Worm (Caenorhabditis elegans): ENCODE measurements around the gene sut-2.
"Not testable (repeated sequence)": the region's sequence is repeated elsewhere in the genome, so short reads cannot be mapped to it uniquely, and the experiment has no call there.

DNA sequence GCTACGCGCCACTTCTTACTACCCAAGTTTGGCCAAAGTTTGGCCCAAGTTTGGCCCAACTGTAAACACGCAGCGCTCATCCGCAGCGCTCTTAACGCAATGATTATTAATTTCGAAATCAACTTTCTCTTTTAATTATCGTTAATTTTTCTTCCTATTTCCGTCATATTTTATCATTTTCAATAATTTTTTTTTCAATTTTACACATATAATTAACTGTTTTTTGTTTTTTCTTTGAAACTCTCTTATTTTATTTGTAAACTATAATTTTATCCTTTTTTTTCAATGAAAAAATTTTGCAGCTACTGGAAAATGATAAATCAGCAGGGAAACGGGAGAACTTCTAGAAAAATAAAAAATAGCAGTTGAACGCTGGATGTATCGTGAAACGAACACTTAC lies 9.4 kb downstream of the sut-2 start, which contains the start of gene Y61A9LA.4:
- not testable (repeated sequence) for TF ChIP-seq T22C8.4 (GFP tag; IDR thresholded peaks at IDR 0.05); flt-1 (GFP tag; IDR thresholded peaks at IDR 0.05); med-1 (GFP tag; optimal IDR thresholded peaks at IDR 0.05; ENCODE audit: insufficient read depth); ref-1 (GFP tag; conservative IDR thresholded peaks at IDR 0.05); ztf-23 (GFP tag; IDR thresholded peaks at IDR 0.05); cog-1 (tag; optimal IDR thresholded peaks at IDR 0.05); tab-1 (GFP tag; IDR thresholded peaks at IDR 0.05); ztf-29 (GFP tag; IDR thresholded peaks at IDR 0.05); klf-2 (GFP tag; conservative IDR thresholded peaks at IDR 0.05)
